Fruit fly (Drosophila melanogaster) whole organism, embryonic: Measurements from ENCODE around the gene rin.

ENCODE experiments used
- Abd-B ChIP-seq: fragments of 200-800 bp; sonication (Bioruptor generic); optimal IDR thresholded peaks from 2 replicates; lab custom pipeline; 2018; ENCODE audit warnings: missing biosample characterization, mild to moderate bottlenecking, missing genetic modification characterization, moderate library complexity
- Bteb2 ChIP-seq: fragments of 200-800 bp; sonication (Bioruptor generic); optimal IDR thresholded peaks from 2 replicates; lab custom pipeline; 2016; ENCODE audit warnings: missing biosample characterization, missing genetic modification characterization
- CG10654 ChIP-seq: fragments of 200-800 bp; sonication (Bioruptor generic); optimal IDR thresholded peaks from 2 replicates; lab custom pipeline; 2016; ENCODE audit warnings: missing biosample characterization, missing genetic modification characterization
- CG10979 ChIP-seq: fragments of 200-800 bp; sonication (Bioruptor generic); optimal IDR thresholded peaks from 2 replicates; lab custom pipeline; 2018; ENCODE audit warnings: missing biosample characterization, mild to moderate bottlenecking, missing genetic modification characterization, moderate library complexity
- CG11723 ChIP-seq: fragments of 200-800 bp; sonication (Bioruptor generic); optimal IDR thresholded peaks from 2 replicates; lab custom pipeline; 2017; ENCODE audit warnings: missing biosample characterization, mild to moderate bottlenecking, missing genetic modification characterization
- CG12299 ChIP-seq: fragments of 200-800 bp; sonication (Bioruptor generic); optimal IDR thresholded peaks from 2 replicates; lab custom pipeline; 2018; ENCODE audit warnings: missing biosample characterization, mild to moderate bottlenecking, missing genetic modification characterization
- CG12391 ChIP-seq: fragments of 200-800 bp; sonication (Bioruptor generic); optimal IDR thresholded peaks from 3 replicates; lab custom pipeline; 2018; ENCODE audit warnings: missing biosample characterization, mild to moderate bottlenecking, missing genetic modification characterization, moderate library complexity
- CG13287 ChIP-seq: fragments of 200-800 bp; sonication (Bioruptor generic); IDR thresholded peaks from 2 replicates; pipeline ENCODE4 v1.3.6; 2022; ENCODE audit warnings: missing biosample characterization, missing genetic modification characterization; ENCODE audit not compliant: partially characterized antibody
- CG14050 ChIP-seq: fragments of 200-800 bp; sonication (Bioruptor generic); IDR thresholded peaks from 3 replicates; pipeline ENCODE4 v1.3.6; 2022; ENCODE audit warnings: missing biosample characterization, missing genetic modification characterization
- CG1529 ChIP-seq: fragments of 200-800 bp; sonication (Bioruptor generic); optimal IDR thresholded peaks from 3 replicates; lab custom pipeline; 2018; ENCODE audit warnings: missing biosample characterization, missing genetic modification characterization
- CG17186 ChIP-seq: fragments of 200-800 bp; sonication (Bioruptor generic); optimal IDR thresholded peaks from 3 replicates; lab custom pipeline; 2017; ENCODE audit warnings: missing biosample characterization, missing genetic modification reagents, missing genetic modification characterization
- CG17328 ChIP-seq: fragments of 200-800 bp; sonication (Bioruptor generic); IDR thresholded peaks from 2 replicates; pipeline ENCODE4 v1.3.6; 2022; ENCODE audit warnings: missing biosample characterization, missing genetic modification characterization
- CG17385 ChIP-seq: fragments of 200-800 bp; sonication (Bioruptor generic); optimal IDR thresholded peaks from 3 replicates; lab custom pipeline; 2018; ENCODE audit warnings: missing biosample characterization, mild to moderate bottlenecking, missing genetic modification characterization
- CG2129 ChIP-seq: fragments of 200-800 bp; sonication (Bioruptor generic); IDR thresholded peaks from 2 replicates; pipeline ENCODE4 v1.3.6; 2022; ENCODE audit warnings: missing biosample characterization, missing genetic modification characterization; ENCODE audit not compliant: partially characterized antibody
- CG2199 ChIP-seq: fragments of 200-800 bp; sonication (Bioruptor generic); IDR thresholded peaks from 3 replicates; pipeline ENCODE4 v1.3.6; 2022; ENCODE audit warnings: missing biosample characterization, missing genetic modification characterization
- CG2875 ChIP-seq: fragments of 200-800 bp; sonication (Bioruptor generic); optimal IDR thresholded peaks from 2 replicates; lab custom pipeline; 2017; ENCODE audit warnings: missing biosample characterization, mild to moderate bottlenecking, missing genetic modification characterization, missing genetic modification reagents
- CG32767 ChIP-seq: fragments of 200-800 bp; sonication (Bioruptor generic); IDR thresholded peaks from 2 replicates; pipeline ENCODE4 v1.3.6; 2022; ENCODE audit warnings: missing biosample characterization, missing genetic modification characterization
- CG8281 ChIP-seq: fragments of 200-800 bp; sonication (Bioruptor generic); optimal IDR thresholded peaks from 2 replicates; lab custom pipeline; 2018; ENCODE audit warnings: missing biosample characterization, mild to moderate bottlenecking, missing genetic modification characterization, moderate library complexity
- CG8924 ChIP-seq: fragments of 200-800 bp; optimal IDR thresholded peaks from 3 replicates; lab custom pipeline; 2019; ENCODE audit warnings: missing biosample characterization, mild to moderate bottlenecking, missing genetic modification characterization, moderate library complexity
- CG9797 ChIP-seq: fragments of 200-800 bp; sonication (Bioruptor generic); optimal IDR thresholded peaks from 3 replicates; lab custom pipeline; 2018; ENCODE audit warnings: missing biosample characterization, mild to moderate bottlenecking, missing genetic modification characterization
- Deaf1 ChIP-seq: fragments of 200-800 bp; optimal IDR thresholded peaks from 3 replicates; lab custom pipeline; 2019; ENCODE audit warnings: missing biosample characterization, mild to moderate bottlenecking, missing genetic modification characterization, moderate library complexity
- Gug ChIP-seq: fragments of 200-800 bp; sonication (Bioruptor generic); IDR thresholded peaks from 4 replicates; pipeline ENCODE4 v1.3.6; 2022; ENCODE audit warnings: missing biosample characterization, missing genetic modification characterization
- Lhr ChIP-seq: fragments of 200-800 bp; sonication (Bioruptor generic); optimal IDR thresholded peaks from 3 replicates; lab custom pipeline; 2017; ENCODE audit warnings: mild to moderate bottlenecking, missing biosample characterization, missing genetic modification reagents, missing genetic modification characterization
- Lpt ChIP-seq: fragments of >200 bp; optimal IDR thresholded peaks from 2 replicates; lab custom pipeline; 2018; ENCODE audit warnings: missing biosample characterization, missing genetic modification characterization
- Mad ChIP-seq: fragments of 200-800 bp; sonication (Bioruptor generic); optimal IDR thresholded peaks from 2 replicates; lab custom pipeline; 2016; ENCODE audit warnings: missing biosample characterization, missing genetic modification characterization
- NC2β ChIP-seq: fragments of 200-800 bp; sonication (Bioruptor generic); optimal IDR thresholded peaks from 2 replicates; lab custom pipeline; 2016; ENCODE audit warnings: missing biosample characterization, missing genetic modification characterization
- Poxn ChIP-seq: fragments of 200-800 bp; sonication (Bioruptor generic); IDR thresholded peaks from 2 replicates; pipeline ENCODE4 v1.3.6; 2022; ENCODE audit warnings: missing biosample characterization, missing genetic modification characterization
- Rx ChIP-seq: fragments of 200-800 bp; sonication (Bioruptor generic); IDR thresholded peaks from 2 replicates; pipeline ENCODE4 v1.3.6; 2022; ENCODE audit warnings: missing biosample characterization, missing genetic modification characterization
- Stat92E ChIP-seq, 3 experiments: fragments of >200 bp in 2 of 3; fragments of 200-800 bp in 1 of 3; sonication (Bioruptor generic) in 1 of 3; optimal IDR thresholded peaks; 2 replicates each; lab custom pipeline; 2017 to 2019; ENCODE audit warnings: missing biosample characterization in 3 of 3, missing genetic modification characterization in 3 of 3, mild to moderate bottlenecking in 1 of 3, moderate library complexity in 1 of 3
- ase ChIP-seq: fragments of 200-800 bp; sonication (Bioruptor generic); IDR thresholded peaks from 3 replicates; pipeline ENCODE4 v1.3.6; 2022; ENCODE audit warnings: missing biosample characterization, missing genetic modification characterization
- bab2 ChIP-seq: fragments of 200-800 bp; sonication (Bioruptor generic); optimal IDR thresholded peaks from 2 replicates; lab custom pipeline; 2016; ENCODE audit warnings: missing biosample characterization, missing genetic modification characterization
- bcd ChIP-seq: fragments of 200-800 bp; sonication (Bioruptor generic); optimal IDR thresholded peaks from 2 replicates; lab custom pipeline; 2017; ENCODE audit warnings: missing biosample characterization, mild to moderate bottlenecking, missing genetic modification characterization
- cato ChIP-seq: fragments of 200-800 bp; sonication (Bioruptor generic); optimal IDR thresholded peaks from 2 replicates; lab custom pipeline; 2016; ENCODE audit warnings: missing biosample characterization, missing genetic modification characterization, borderline replicate concordance
- ci ChIP-seq: fragments of 200-800 bp; sonication (Bioruptor generic); IDR thresholded peaks from 3 replicates; pipeline ENCODE4 v1.3.6; 2022; ENCODE audit warnings: missing biosample characterization, missing genetic modification characterization
- cwo ChIP-seq: fragments of 200-800 bp; sonication (Bioruptor generic); optimal IDR thresholded peaks from 3 replicates; lab custom pipeline; 2017; ENCODE audit warnings: missing biosample characterization, missing genetic modification characterization, mild to moderate bottlenecking, moderate library complexity, missing genetic modification reagents
- dm ChIP-seq: fragments of 200-800 bp; sonication (Bioruptor generic); optimal IDR thresholded peaks from 3 replicates; lab custom pipeline; 2016; ENCODE audit warnings: missing biosample characterization, missing genetic modification characterization
- dysf ChIP-seq: fragments of 200-800 bp; sonication (Bioruptor generic); IDR thresholded peaks from 3 replicates; pipeline ENCODE4 v1.3.6; 2022; ENCODE audit warnings: missing biosample characterization, missing genetic modification characterization
- emc ChIP-seq: fragments of 200-800 bp; sonication (Bioruptor generic); optimal IDR thresholded peaks from 2 replicates; lab custom pipeline; 2016; ENCODE audit warnings: missing biosample characterization, missing genetic modification characterization
- ewg ChIP-seq: fragments of 200-800 bp; sonication (Bioruptor generic); optimal IDR thresholded peaks from 3 replicates; lab custom pipeline; 2017; ENCODE audit warnings: mild to moderate bottlenecking, missing biosample characterization, missing genetic modification reagents, missing genetic modification characterization
- grn ChIP-seq: fragments of 200-800 bp; sonication (Bioruptor generic); optimal IDR thresholded peaks from 3 replicates; lab custom pipeline; 2017; ENCODE audit warnings: missing biosample characterization, missing genetic modification characterization
- hth ChIP-seq: fragments of >200 bp; optimal IDR thresholded peaks from 2 replicates; lab custom pipeline; 2017; ENCODE audit warnings: inconsistent platforms
- ind ChIP-seq: fragments of 200-800 bp; sonication (Bioruptor generic); optimal IDR thresholded peaks from 3 replicates; lab custom pipeline; 2016; ENCODE audit warnings: missing biosample characterization, missing genetic modification characterization
- inv ChIP-seq: fragments of 200-800 bp; sonication (Bioruptor generic); IDR thresholded peaks from 2 replicates; pipeline ENCODE4 v1.3.6; 2022; ENCODE audit warnings: missing biosample characterization, missing genetic modification characterization; ENCODE audit not compliant: partially characterized antibody
- jumu ChIP-seq: fragments of 200-800 bp; sonication (Bioruptor generic); optimal IDR thresholded peaks from 3 replicates; lab custom pipeline; 2016; ENCODE audit warnings: missing biosample characterization, missing genetic modification characterization
- nerfin-2 ChIP-seq: fragments of 200-800 bp; sonication (Bioruptor generic); IDR thresholded peaks from 2 replicates; pipeline ENCODE4 v1.3.6; 2022; ENCODE audit warnings: missing biosample characterization, missing genetic modification characterization; ENCODE audit not compliant: partially characterized antibody
- sens ChIP-seq: fragments of 200-800 bp; sonication (Bioruptor generic); peaks from one replicate; lab custom pipeline; 2016; ENCODE audit warnings: missing biosample characterization, missing genetic modification characterization
- shn ChIP-seq: fragments of 200-800 bp; sonication (Bioruptor generic); optimal IDR thresholded peaks from 3 replicates; lab custom pipeline; 2016; ENCODE audit warnings: missing biosample characterization, missing genetic modification characterization
- trh ChIP-seq: fragments of 200-800 bp; sonication (Bioruptor generic); optimal IDR thresholded peaks from 2 replicates; lab custom pipeline; 2016; ENCODE audit warnings: missing biosample characterization, missing genetic modification characterization
- wor ChIP-seq: fragments of 200-800 bp; sonication (Bioruptor generic); IDR thresholded peaks from 2 replicates; pipeline ENCODE4 v1.3.6; 2022; ENCODE audit warnings: missing biosample characterization, missing genetic modification characterization

rin gene

DNA sequence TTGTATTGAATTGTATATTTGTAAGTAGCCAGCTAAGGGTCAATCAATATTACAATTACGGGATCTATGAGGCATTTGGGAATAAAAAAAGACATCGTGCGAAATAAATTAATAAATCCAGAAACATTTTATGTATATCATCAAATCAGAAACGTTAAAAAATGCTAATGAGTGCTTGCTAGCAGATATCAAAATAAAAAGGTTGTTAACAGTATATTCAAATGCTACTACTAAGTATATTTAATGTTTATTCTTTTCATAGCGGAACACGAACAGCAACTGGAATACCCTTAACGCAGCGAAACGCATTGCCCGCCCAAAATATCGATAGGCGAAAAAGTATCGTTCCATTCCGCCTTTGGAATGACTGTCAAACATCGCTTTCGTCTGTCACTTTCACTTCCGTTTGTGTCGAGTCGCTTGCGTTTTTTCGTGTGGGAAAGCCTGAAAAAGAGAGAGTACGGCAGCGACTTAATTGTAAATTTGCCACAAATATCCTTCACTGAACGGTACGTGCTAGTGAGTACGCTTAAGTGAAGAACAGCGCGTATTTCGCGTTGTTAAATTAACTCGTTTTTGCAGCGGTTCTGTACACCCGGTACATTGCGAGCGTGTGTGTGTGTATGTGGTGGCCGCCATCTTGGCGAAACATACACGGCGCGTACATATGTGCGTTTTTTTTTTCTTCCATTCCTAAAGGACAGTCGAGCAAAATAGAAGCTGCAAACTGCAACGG, 14.3 kb downstream of the rin start, which contains the start of gene B52 (continued):
- TF ChIP-seq ci (GFP tag; lab: Robert Waterston, UW) (peak; percentile 94), Rx (GFP tag; lab: Robert Waterston, UW) (peak; percentile 49; the same call in 1 of the 2 replicates), Lhr (peak; percentile 41), sens (GFP tag; lab: Kevin White, UChicago) (peak; percentile 87), Abd-B (peak; percentile 10), cato (GFP tag; lab: Kevin White, UChicago) (no peak), bcd (GFP tag; lab: Kevin White, UChicago) (peak; percentile 78), bab2 (GFP tag; lab: Kevin White, UChicago) (no peak), CG2129 (GFP tag; lab: Robert Waterston, UW) (peak; percentile 18; the same call in 1 of the 2 replicates), CG17385 (GFP tag; lab: Kevin White, UChicago) (peak; percentile 79), Bteb2 (GFP tag; lab: Kevin White, UChicago) (peak; percentile 42), jumu (GFP tag; lab: Kevin White, UChicago) (peak; percentile 29), CG12299 (tag; lab: Kevin White, UChicago) (peak; percentile 52), Lpt (GFP tag; lab: Kevin White, UChicago) (no peak), Mad (GFP tag; lab: Kevin White, UChicago) (peak; percentile 32), cwo (no peak), CG17186 (GFP tag; lab: Kevin White, UChicago) (peak; percentile 62), grn (GFP tag; lab: Kevin White, UChicago) (no peak), CG12391 (peak; percentile 57), CG2199 (GFP tag; lab: Robert Waterston, UW) (0 out of 3 replicates have a peak, but pooled peaks have one; percentile 35), ind (peak; percentile 11), shn (GFP tag; lab: Kevin White, UChicago) (peak; percentile 56), CG2875 (peak; percentile 53), nerfin-2 (GFP tag; lab: Robert Waterston, UW) (no peak), Deaf1 (tag; lab: Kevin White, UChicago) (no peak), dysf (GFP tag; lab: Robert Waterston, UW) (no peak; the same call in 1 of the 3 replicates), wor (GFP tag; lab: Robert Waterston, UW) (no peak), ase (GFP tag; lab: Robert Waterston, UW) (peak; percentile 46; the same call in 1 of the 3 replicates), trh (no peak), emc (peak; percentile 24), CG9797 (peak; percentile 31), CG1529 (peak; percentile 42), CG14050 (no peak), Gug (GFP tag; lab: Robert Waterston, UW) (peak; percentile 47; the same call in 2 of the 4 replicates), CG10654 (peak; percentile 29), CG17328 (peak; percentile 55), CG8924 (no peak), CG10979 (tag; lab: Kevin White, UChicago) (peak; percentile 32), ewg (GFP tag; lab: Kevin White, UChicago) (peak; percentile 44), CG32767 (GFP tag; lab: Robert Waterston, UW) (peak; percentile 94), inv (peak; percentile 49; the same call in 1 of the 2 replicates), Poxn (GFP tag; lab: Robert Waterston, UW) (no peak), CG11723 (GFP tag; lab: Kevin White, UChicago) (peak; percentile 47), Stat92E (GFP tag; optimal IDR thresholded peaks at IDR 0.05; lab: Kevin White, UChicago) (peak in 1 of 3 experiments; percentile 8), dm (GFP tag; lab: Kevin White, UChicago) (peak; percentile 80), hth (lab: Kevin White, UChicago) (no peak), CG13287 (GFP tag; lab: Robert Waterston, UW) (0 out of 2 replicates have a peak, but pooled peaks have one; percentile 35), NC2β (GFP tag; lab: Kevin White, UChicago) (peak; percentile 85), CG8281 (tag; lab: Kevin White, UChicago) (peak; percentile 11)
